Worm (Caenorhabditis elegans) whole organism, L1 larva: ENCODE measurements around the gene cyc-2.2.

Experiments used
- C04F5.9 ChIP-seq: sonication (generic microtip); optimal IDR thresholded peaks from 2 replicates; lab custom pipeline; 2016; ENCODE audit warnings: missing genetic modification characterization, missing compliant biosample characterization
- C34B4.2 ChIP-seq: sonication (generic microtip); optimal IDR thresholded peaks from 2 replicates; lab custom pipeline; 2017; ENCODE audit warnings: mild to moderate bottlenecking, missing genetic modification characterization, missing compliant biosample characterization
- Y116A8C.19 ChIP-seq: sonication (generic microtip); optimal IDR thresholded peaks from 2 replicates; lab custom pipeline; 2016; ENCODE audit warnings: missing compliant biosample characterization, missing genetic modification characterization, borderline replicate concordance
- aha-1 ChIP-seq: fragments of 150-350 bp; optimal IDR thresholded peaks from 2 replicates; lab custom pipeline; 2014; ENCODE audit warnings: missing biosample characterization, missing genetic modification characterization
- aly-2 ChIP-seq: fragments of 150-350 bp; optimal IDR thresholded peaks from 2 replicates; lab custom pipeline; 2014; ENCODE audit warnings: missing biosample characterization, missing genetic modification characterization
- ama-1 ChIP-seq: fragments of 150-350 bp; optimal IDR thresholded peaks from 2 replicates; lab custom pipeline; 2014
- ceh-8 ChIP-seq: fragments of 200-800 bp; sonication (Bioruptor generic); optimal IDR thresholded peaks from 2 replicates; lab custom pipeline; 2018; ENCODE audit warnings: mild to moderate bottlenecking, missing genetic modification characterization, moderate library complexity, missing compliant biosample characterization
- ceh-82 ChIP-seq, 3 experiments: fragments of 150-350 bp in 1 of 3; sonication (generic microtip) in 2 of 3; optimal IDR thresholded peaks; 2 replicates each; lab custom pipeline; 2014 to 2017; ENCODE audit warnings: missing biosample characterization in 3 of 3, missing genetic modification characterization in 3 of 3
- ceh-88 ChIP-seq: fragments of 200-800 bp; sonication (Bioruptor generic); IDR thresholded peaks from 2 replicates; pipeline ENCODE4 v1.3.6; 2022; ENCODE audit warnings: missing genetic modification characterization, missing compliant biosample characterization
- ces-1 ChIP-seq: fragments of 150-350 bp; optimal IDR thresholded peaks from 2 replicates; lab custom pipeline; 2014; ENCODE audit warnings: missing biosample characterization, missing genetic modification reagents, missing genetic modification characterization
- dsc-1 ChIP-seq: sonication (generic microtip); optimal IDR thresholded peaks from 2 replicates; lab custom pipeline; 2016; ENCODE audit warnings: mild to moderate bottlenecking, missing genetic modification characterization, missing compliant biosample characterization
- efl-3 ChIP-seq: fragments of 200-800 bp; sonication (Bioruptor generic); optimal IDR thresholded peaks from 2 replicates; lab custom pipeline; 2018; ENCODE audit warnings: mild to moderate bottlenecking, missing genetic modification characterization, missing compliant biosample characterization
- egl-13 ChIP-seq: sonication (generic microtip); optimal IDR thresholded peaks from 2 replicates; lab custom pipeline; 2016; ENCODE audit warnings: missing genotype, missing genetic modification reagents, missing genetic modification characterization, missing compliant biosample characterization
- egl-27 ChIP-seq, 2 experiments: fragments of 150-350 bp in 1 of 2; sonication (generic microtip); optimal IDR thresholded peaks; 3 replicates each; lab custom pipeline; 2017 to 2018; ENCODE audit warnings: missing biosample characterization in 2 of 2, missing genetic modification characterization in 2 of 2, missing genetic modification reagents in 2 of 2
- elt-2 ChIP-seq: sonication (generic microtip); optimal IDR thresholded peaks from 2 replicates; lab custom pipeline; 2016; ENCODE audit warnings: missing genetic modification characterization, mild to moderate bottlenecking, inconsistent platforms, missing compliant biosample characterization, missing genetic modification reagents
- elt-3 ChIP-seq, 6 experiments: fragments of 150-350 bp in 1 of 6; sonication (generic microtip); optimal IDR thresholded peaks; 2 replicates each; lab custom pipeline; 2017 to 2018; ENCODE audit warnings: missing biosample characterization in 6 of 6, missing genetic modification characterization in 6 of 6, inconsistent platforms in 1 of 6
- fkh-10 ChIP-seq: sonication (generic microtip); optimal IDR thresholded peaks from 2 replicates; lab custom pipeline; 2017; ENCODE audit warnings: missing biosample characterization, missing genetic modification reagents, missing genetic modification characterization
- fkh-8 ChIP-seq: sonication (generic microtip); optimal IDR thresholded peaks from 2 replicates; lab custom pipeline; 2016; ENCODE audit warnings: mild to moderate bottlenecking, missing genetic modification characterization, missing compliant biosample characterization
- grh-1 ChIP-seq: fragments of 200-800 bp; sonication (Bioruptor generic); IDR thresholded peaks from 2 replicates; pipeline ENCODE4 v1.3.6; 2022; ENCODE audit warnings: missing genetic modification reagents, missing genetic modification characterization, missing compliant biosample characterization
- hlh-17 ChIP-seq: fragments of 200-800 bp; sonication (Bioruptor generic); optimal IDR thresholded peaks from 2 replicates; lab custom pipeline; 2018; ENCODE audit warnings: missing genetic modification characterization, mild to moderate bottlenecking, missing compliant biosample characterization, moderate library complexity, borderline replicate concordance
- hpl-2 ChIP-seq: fragments of 150-350 bp; optimal IDR thresholded peaks from 2 replicates; lab custom pipeline; 2014; ENCODE audit warnings: missing biosample characterization, missing genetic modification reagents, missing genetic modification characterization
- isw-1 ChIP-seq: fragments of 200-800 bp; sonication (Bioruptor generic); IDR thresholded peaks from 2 replicates; pipeline ENCODE4 v1.3.6; 2022; ENCODE audit warnings: missing genetic modification characterization, missing compliant biosample characterization
- jun-1 ChIP-seq: fragments of 150-350 bp; optimal IDR thresholded peaks from 2 replicates; lab custom pipeline; 2014; ENCODE audit warnings: missing biosample characterization, missing genetic modification reagents, missing genetic modification characterization
- lin-13 ChIP-seq: fragments of 150-350 bp; optimal IDR thresholded peaks from 2 replicates; lab custom pipeline; 2014; ENCODE audit warnings: missing biosample characterization, missing genetic modification reagents, missing genetic modification characterization
- lin-35 ChIP-seq, 2 experiments: fragments of 150-350 bp; optimal IDR thresholded peaks; 2 replicates each; lab custom pipeline; 2014; ENCODE audit warnings: missing biosample characterization in 2 of 2, missing genetic modification characterization in 2 of 2, missing genetic modification reagents in 2 of 2
- lin-39 ChIP-seq: fragments of 150-350 bp; optimal IDR thresholded peaks from 2 replicates; lab custom pipeline; 2014; ENCODE audit warnings: missing biosample characterization, missing genetic modification reagents, missing genetic modification characterization
- lir-3 ChIP-seq: sonication (generic microtip); optimal IDR thresholded peaks from 2 replicates; lab custom pipeline; 2016; ENCODE audit warnings: mild to moderate bottlenecking, missing genetic modification characterization, moderate library complexity, missing compliant biosample characterization; ENCODE audit not compliant: poor library complexity
- mep-1 ChIP-seq: fragments of 150-350 bp; optimal IDR thresholded peaks from 2 replicates; lab custom pipeline; 2014; ENCODE audit warnings: missing biosample characterization, missing genetic modification characterization
- nhr-12 ChIP-seq: sonication (generic microtip); optimal IDR thresholded peaks from 2 replicates; lab custom pipeline; 2017; ENCODE audit warnings: missing biosample characterization, missing genetic modification characterization
- nhr-19 ChIP-seq: fragments of 200-800 bp; sonication (Bioruptor generic); conservative IDR thresholded peaks from 2 replicates; pipeline ENCODE4 v1.3.6; 2022; ENCODE audit warnings: missing genetic modification characterization, missing compliant biosample characterization
- nhr-20 ChIP-seq: sonication (generic microtip); optimal IDR thresholded peaks from 2 replicates; lab custom pipeline; 2016; ENCODE audit warnings: mild to moderate bottlenecking, missing genetic modification characterization, missing compliant biosample characterization
- nhr-237 ChIP-seq: fragments of 150-350 bp; optimal IDR thresholded peaks from 2 replicates; lab custom pipeline; 2014; ENCODE audit warnings: missing biosample characterization, missing genetic modification characterization
- nhr-28 ChIP-seq: fragments of 150-350 bp; optimal IDR thresholded peaks from 2 replicates; lab custom pipeline; 2014; ENCODE audit warnings: missing biosample characterization, missing genetic modification characterization
- nhr-47 ChIP-seq: sonication (generic microtip); optimal IDR thresholded peaks from 2 replicates; lab custom pipeline; 2016; ENCODE audit warnings: mild to moderate bottlenecking, missing genetic modification characterization, moderate library complexity, missing compliant biosample characterization
- nhr-71 ChIP-seq: sonication (generic microtip); optimal IDR thresholded peaks from 2 replicates; lab custom pipeline; 2016; ENCODE audit warnings: mild to moderate bottlenecking, missing genetic modification characterization, moderate library complexity, missing compliant biosample characterization
- nhr-77 ChIP-seq: fragments of 150-350 bp; optimal IDR thresholded peaks from 2 replicates; lab custom pipeline; 2014; ENCODE audit warnings: missing biosample characterization, missing genetic modification characterization
- nhr-84 ChIP-seq: sonication (generic microtip); optimal IDR thresholded peaks from 2 replicates; lab custom pipeline; 2017; ENCODE audit warnings: missing biosample characterization, missing genetic modification characterization
- pax-3 ChIP-seq: fragments of 200-800 bp; sonication (Bioruptor generic); optimal IDR thresholded peaks from 2 replicates; lab custom pipeline; 2018; ENCODE audit warnings: mild to moderate bottlenecking, missing genetic modification characterization, moderate library complexity, missing compliant biosample characterization
- pqm-1 ChIP-seq: sonication (generic microtip); optimal IDR thresholded peaks from 3 replicates; lab custom pipeline; 2017; ENCODE audit warnings: missing biosample characterization, missing genetic modification characterization
- skn-1 ChIP-seq: fragments of 150-350 bp; optimal IDR thresholded peaks from 2 replicates; lab custom pipeline; 2014; ENCODE audit warnings: missing biosample characterization, missing genetic modification characterization
- snpc-4 ChIP-seq: fragments of 150-350 bp; optimal IDR thresholded peaks from 2 replicates; lab custom pipeline; 2014; ENCODE audit warnings: missing biosample characterization, missing genetic modification characterization
- snu-23 ChIP-seq: sonication (generic microtip); optimal IDR thresholded peaks from 2 replicates; lab custom pipeline; 2016; ENCODE audit warnings: missing genetic modification characterization, missing compliant biosample characterization
- sox-4 ChIP-seq: sonication (generic microtip); optimal IDR thresholded peaks from 2 replicates; lab custom pipeline; 2016; ENCODE audit warnings: missing genetic modification characterization, missing compliant biosample characterization
- swsn-7 ChIP-seq: sonication (generic microtip); optimal IDR thresholded peaks from 2 replicates; lab custom pipeline; 2016; ENCODE audit warnings: missing genetic modification characterization, missing compliant biosample characterization
- tbx-2 ChIP-seq: sonication (generic microtip); optimal IDR thresholded peaks from 2 replicates; lab custom pipeline; 2016; ENCODE audit warnings: missing genetic modification characterization, missing compliant biosample characterization
- tlp-1 ChIP-seq: fragments of 150-350 bp; optimal IDR thresholded peaks from 2 replicates; lab custom pipeline; 2014; ENCODE audit warnings: missing biosample characterization, missing genetic modification characterization
- unc-130 ChIP-seq: fragments of 150-350 bp; optimal IDR thresholded peaks from 2 replicates; lab custom pipeline; 2017; ENCODE audit warnings: missing biosample characterization, missing genetic modification characterization, inconsistent platforms
- unc-30 ChIP-seq: sonication (generic microtip); optimal IDR thresholded peaks from 2 replicates; lab custom pipeline; 2017; ENCODE audit warnings: missing biosample characterization, missing genetic modification characterization
- unc-62 ChIP-seq: fragments of 150-350 bp; optimal IDR thresholded peaks from 2 replicates; lab custom pipeline; 2014; ENCODE audit warnings: missing biosample characterization, missing genetic modification reagents, missing genetic modification characterization
- unc-86 ChIP-seq: sonication (generic microtip); optimal IDR thresholded peaks from 2 replicates; lab custom pipeline; 2016; ENCODE audit warnings: missing genetic modification characterization, missing compliant biosample characterization
- vab-15 ChIP-seq: sonication (generic microtip); optimal IDR thresholded peaks from 2 replicates; lab custom pipeline; 2017; ENCODE audit warnings: missing genotype, mild to moderate bottlenecking, missing genetic modification characterization, missing compliant biosample characterization
- zag-1 ChIP-seq: fragments of 150-350 bp; optimal IDR thresholded peaks from 2 replicates; lab custom pipeline; 2014; ENCODE audit warnings: missing biosample characterization, missing genetic modification characterization
- zip-4 ChIP-seq: fragments of 200-800 bp; sonication (Bioruptor generic); optimal IDR thresholded peaks from 2 replicates; lab custom pipeline; 2018; ENCODE audit warnings: mild to moderate bottlenecking, missing genetic modification characterization, moderate library complexity, missing compliant biosample characterization
- ztf-4 ChIP-seq: fragments of 150-350 bp; optimal IDR thresholded peaks from 2 replicates; lab custom pipeline; 2014; ENCODE audit warnings: missing biosample characterization, missing genetic modification characterization

cyc-2.2 gene

ce11 chrV:12635218-12635617 is 23.2 kb upstream of the cyc-2.2 start:
- TF ChIP-seq nhr-237 (tag; lab: Kevin White, UChicago) (no peak), fkh-10 (GFP tag; lab: Kevin White, UChicago) (no peak), lir-3 (tag; lab: Kevin White, UChicago) (peak; percentile 70), egl-27 (tag; optimal IDR thresholded peaks at IDR 0.05; lab: Kevin White, UChicago) (no peak), egl-13 (tag; lab: Kevin White, UChicago) (no peak), unc-62 (no peak), lin-39 (tag; lab: Kevin White, UChicago) (no peak), ceh-82 (tag; optimal IDR thresholded peaks at IDR 0.05; lab: Kevin White, UChicago) (no peak), nhr-77 (tag; lab: Kevin White, UChicago) (no peak), snu-23 (GFP tag; lab: Kevin White, UChicago) (no peak), ama-1 (lab: Kevin White, UChicago) (no peak), tlp-1 (no peak), dsc-1 (tag; lab: Kevin White, UChicago) (no peak), isw-1 (GFP tag; lab: Robert Waterston, UW) (no peak), skn-1 (tag; lab: Kevin White, UChicago) (peak; percentile 58), pax-3 (tag; lab: Kevin White, UChicago) (peak; percentile 52), nhr-12 (tag; lab: Kevin White, UChicago) (no peak), efl-3 (GFP tag; lab: Kevin White, UChicago) (no peak), snpc-4 (tag; lab: Kevin White, UChicago) (no peak), ces-1 (no peak), Y116A8C.19 (no peak), sox-4 (tag; lab: Kevin White, UChicago) (no peak), fkh-8 (tag; lab: Kevin White, UChicago) (no peak), tbx-2 (tag; lab: Kevin White, UChicago) (peak; percentile 65), nhr-71 (peak; percentile 91), nhr-20 (tag; lab: Kevin White, UChicago) (peak; percentile 96), C04F5.9 (tag; lab: Kevin White, UChicago) (no peak), nhr-28 (tag; lab: Kevin White, UChicago) (no peak), unc-86 (tag; lab: Kevin White, UChicago) (no peak), C34B4.2 (tag; lab: Kevin White, UChicago) (no peak), mep-1 (tag; lab: Kevin White, UChicago) (peak; percentile 81), aly-2 (tag; lab: Kevin White, UChicago) (no peak), nhr-19 (GFP tag; lab: Robert Waterston, UW) (peak; percentile 79), pqm-1 (tag; lab: Kevin White, UChicago) (no peak), nhr-47 (peak; percentile 60), hlh-17 (GFP tag; lab: Kevin White, UChicago) (no peak), swsn-7 (tag; lab: Kevin White, UChicago) (peak; percentile 20), zip-4 (GFP tag; lab: Kevin White, UChicago) (no peak), elt-2 (tag; lab: Kevin White, UChicago) (peak; percentile 66), unc-30 (tag; lab: Kevin White, UChicago) (no peak), lin-13 (peak; percentile 58), aha-1 (tag; lab: Kevin White, UChicago) (no peak), zag-1 (no peak), ceh-8 (GFP tag; lab: Kevin White, UChicago) (no peak), ztf-4 (tag; lab: Kevin White, UChicago) (no peak), nhr-84 (tag; lab: Kevin White, UChicago) (no peak), vab-15 (tag; lab: Kevin White, UChicago) (no peak), elt-3 (tag; optimal IDR thresholded peaks at IDR 0.05; lab: Kevin White, UChicago) (peak in 2 of 6 experiments; percentile 93 to 99), hpl-2 (no peak), lin-35 (GFP tag; optimal IDR thresholded peaks at IDR 0.05; lab: Kevin White, UChicago) (peak; percentile 7 to 84), ceh-88 (GFP tag; lab: Robert Waterston, UW) (no peak), unc-130 (tag; lab: Kevin White, UChicago) (peak; percentile 88), jun-1 (tag; lab: Kevin White, UChicago) (peak; percentile 13), grh-1 (GFP tag; lab: Robert Waterston, UW) (peak; percentile 87)
